Fruit fly (Drosophila melanogaster) whole organism, embryonic: ENCODE data around the gene bt.
A peak's percentile ranks its signal among the peaks of the same experiment; 100 is the strongest.

ENCODE experiments used
- B-H1 ChIP-seq: fragments of 200-800 bp; sonication (Bioruptor generic); IDR thresholded peaks from 3 replicates; pipeline ENCODE4 v1.3.6; 2022; ENCODE audit warnings: missing biosample characterization, missing genetic modification characterization
- CG10209 ChIP-seq: fragments of 200-800 bp; sonication (Bioruptor generic); optimal IDR thresholded peaks from 3 replicates; lab custom pipeline; 2017; ENCODE audit warnings: missing biosample characterization, mild to moderate bottlenecking, missing genetic modification characterization, missing genetic modification reagents
- CG10366 ChIP-seq: fragments of 200-800 bp; sonication (Bioruptor generic); IDR thresholded peaks from 2 replicates; pipeline ENCODE4 v1.3.6; 2022; ENCODE audit warnings: missing biosample characterization, missing genetic modification characterization
- CG10565 ChIP-seq: fragments of 200-800 bp; sonication (Bioruptor generic); optimal IDR thresholded peaks from 3 replicates; lab custom pipeline; 2016; ENCODE audit warnings: missing biosample characterization, mild to moderate bottlenecking, missing genetic modification characterization
- CG10959 ChIP-seq: fragments of 200-800 bp; sonication (Bioruptor generic); IDR thresholded peaks from 2 replicates; pipeline ENCODE4 v1.3.6; 2022; ENCODE audit warnings: missing biosample characterization, missing genetic modification characterization
- CG11085 ChIP-seq: fragments of 200-800 bp; sonication (Bioruptor generic); IDR thresholded peaks from 2 replicates; pipeline ENCODE4 v1.3.6; 2022; ENCODE audit warnings: missing biosample characterization, missing genetic modification characterization
- CG12236 ChIP-seq: fragments of 200-800 bp; sonication (Bioruptor generic); optimal IDR thresholded peaks from 2 replicates; lab custom pipeline; 2016; ENCODE audit warnings: missing biosample characterization, missing genetic modification characterization
- CG12744 ChIP-seq: fragments of 200-800 bp; sonication (Bioruptor generic); optimal IDR thresholded peaks from 2 replicates; lab custom pipeline; 2016; ENCODE audit warnings: missing biosample characterization, missing genetic modification characterization
- CG13424 ChIP-seq: fragments of 200-800 bp; sonication (Bioruptor generic); optimal IDR thresholded peaks from 2 replicates; lab custom pipeline; 2019; ENCODE audit warnings: missing biosample characterization, mild to moderate bottlenecking, missing genetic modification characterization, moderate library complexity
- CG17186 ChIP-seq: fragments of 200-800 bp; sonication (Bioruptor generic); optimal IDR thresholded peaks from 3 replicates; lab custom pipeline; 2017; ENCODE audit warnings: missing biosample characterization, missing genetic modification reagents, missing genetic modification characterization
- CG17912 ChIP-seq: fragments of 200-800 bp; sonication (Bioruptor generic); optimal IDR thresholded peaks from 2 replicates; lab custom pipeline; 2018; ENCODE audit warnings: missing biosample characterization, mild to moderate bottlenecking, missing genetic modification characterization
- CG2875 ChIP-seq: fragments of 200-800 bp; sonication (Bioruptor generic); optimal IDR thresholded peaks from 2 replicates; lab custom pipeline; 2017; ENCODE audit warnings: missing biosample characterization, mild to moderate bottlenecking, missing genetic modification characterization, missing genetic modification reagents
- CG30403 ChIP-seq: fragments of 200-800 bp; sonication (Bioruptor generic); optimal IDR thresholded peaks from 3 replicates; lab custom pipeline; 2016; ENCODE audit warnings: missing biosample characterization, missing genetic modification characterization
- CG3726 ChIP-seq: fragments of 200-800 bp; sonication (Bioruptor generic); IDR thresholded peaks from 3 replicates; pipeline ENCODE4, ENCODE4 v1.3.6; 2022; ENCODE audit warnings: missing biosample characterization, missing genetic modification characterization
- CG6272 ChIP-seq: fragments of 200-800 bp; sonication (Bioruptor generic); IDR thresholded peaks from 2 replicates; pipeline ENCODE4 v1.3.6; 2022; ENCODE audit warnings: missing biosample characterization, missing genetic modification characterization
- CG6654 ChIP-seq: fragments of 200-800 bp; sonication (Bioruptor generic); optimal IDR thresholded peaks from 2 replicates; lab custom pipeline; 2017; ENCODE audit warnings: missing biosample characterization, mild to moderate bottlenecking, missing genetic modification characterization
- CG7745 ChIP-seq: fragments of 200-800 bp; sonication (Bioruptor generic); optimal IDR thresholded peaks from 2 replicates; lab custom pipeline; 2018; ENCODE audit warnings: missing biosample characterization, mild to moderate bottlenecking, missing genetic modification characterization, moderate library complexity
- CG7786 ChIP-seq: fragments of 200-800 bp; sonication (Bioruptor generic); optimal IDR thresholded peaks from 2 replicates; lab custom pipeline; 2016; ENCODE audit warnings: missing biosample characterization, missing genetic modification characterization
- CG9817 ChIP-seq: fragments of 200-800 bp; sonication (Bioruptor generic); optimal IDR thresholded peaks from 2 replicates; lab custom pipeline; 2018; ENCODE audit warnings: missing biosample characterization, mild to moderate bottlenecking, missing genetic modification characterization, moderate library complexity
- Deaf1 ChIP-seq: fragments of 200-800 bp; optimal IDR thresholded peaks from 3 replicates; lab custom pipeline; 2019; ENCODE audit warnings: missing biosample characterization, mild to moderate bottlenecking, missing genetic modification characterization, moderate library complexity
- Dref ChIP-seq: fragments of 200-800 bp; sonication (Bioruptor generic); IDR thresholded peaks from 2 replicates; pipeline ENCODE4 v1.3.6; 2022; ENCODE audit warnings: missing biosample characterization, missing genetic modification characterization
- Fer3 ChIP-seq: fragments of 200-800 bp; sonication (Bioruptor generic); optimal IDR thresholded peaks from 2 replicates; lab custom pipeline; 2018; ENCODE audit warnings: missing biosample characterization, mild to moderate bottlenecking, missing genetic modification characterization, moderate library complexity
- GATAe ChIP-seq: fragments of 200-800 bp; sonication (Bioruptor generic); conservative IDR thresholded peaks from 2 replicates; pipeline ENCODE4 v1.3.6; 2022; ENCODE audit warnings: missing biosample characterization, missing genetic modification characterization
- H15 ChIP-seq: fragments of 200-800 bp; sonication (Bioruptor generic); IDR thresholded peaks from 3 replicates; pipeline ENCODE4 v1.3.6; 2022; ENCODE audit warnings: missing biosample characterization, missing genetic modification characterization
- HLH4C ChIP-seq: fragments of 200-800 bp; sonication (Bioruptor generic); IDR thresholded peaks from 3 replicates; pipeline ENCODE4 v1.3.6; 2022; ENCODE audit warnings: missing biosample characterization, missing genetic modification characterization; ENCODE audit not compliant: partially characterized antibody
- HLH54F ChIP-seq: fragments of 200-800 bp; sonication (Bioruptor generic); optimal IDR thresholded peaks from 3 replicates; lab custom pipeline; 2016; ENCODE audit warnings: missing biosample characterization, missing genetic modification characterization
- Hmx ChIP-seq: fragments of 200-800 bp; sonication (Bioruptor generic); optimal IDR thresholded peaks from 2 replicates; lab custom pipeline; 2016; ENCODE audit warnings: missing biosample characterization, missing genetic modification characterization
- Jarid2 ChIP-seq: fragments of 200-800 bp; sonication (Bioruptor generic); optimal IDR thresholded peaks from 3 replicates; lab custom pipeline; 2017; ENCODE audit warnings: mild to moderate bottlenecking, missing biosample characterization, missing genetic modification reagents, missing genetic modification characterization
- Lim3 ChIP-seq: fragments of 200-800 bp; sonication (Bioruptor generic); IDR thresholded peaks from 2 replicates; pipeline ENCODE4 v1.3.6; 2022; ENCODE audit warnings: missing biosample characterization, missing genetic modification characterization
- PHDP ChIP-seq: fragments of 200-800 bp; sonication (Bioruptor generic); optimal IDR thresholded peaks from 3 replicates; lab custom pipeline; 2018; ENCODE audit warnings: missing biosample characterization, mild to moderate bottlenecking, missing genetic modification characterization, moderate library complexity
- Ptx1 ChIP-seq: fragments of 200-800 bp; sonication (Bioruptor generic); IDR thresholded peaks from 2 replicates; pipeline ENCODE4 v1.3.6; 2022; ENCODE audit warnings: missing biosample characterization, missing genetic modification characterization
- Trl ChIP-seq, 3 experiments: fragments of >200 bp in 2 of 3; fragments of 200-800 bp in 1 of 3; sonication (Bioruptor generic) in 1 of 3; optimal IDR thresholded peaks; 2 replicates in 1 of 3; 3 replicates in 2 of 3; lab custom pipeline; 2016 to 2017; ENCODE audit warnings: missing biosample characterization in 1 of 3, missing genetic modification characterization in 1 of 3
- Xrp1 ChIP-seq: fragments of 200-800 bp; sonication (Bioruptor generic); IDR thresholded peaks from 2 replicates; pipeline ENCODE4 v1.3.6; 2022; ENCODE audit warnings: missing biosample characterization, missing genetic modification characterization
- ac ChIP-seq: fragments of 200-800 bp; sonication (Bioruptor generic); optimal IDR thresholded peaks from 3 replicates; lab custom pipeline; 2017; ENCODE audit warnings: missing biosample characterization, mild to moderate bottlenecking, missing genetic modification characterization
- bigmax ChIP-seq: fragments of 200-800 bp; sonication (Bioruptor generic); optimal IDR thresholded peaks from 2 replicates; lab custom pipeline; 2018; ENCODE audit warnings: missing biosample characterization, mild to moderate bottlenecking, missing genetic modification characterization
- cato ChIP-seq: fragments of 200-800 bp; sonication (Bioruptor generic); optimal IDR thresholded peaks from 2 replicates; lab custom pipeline; 2016; ENCODE audit warnings: missing biosample characterization, missing genetic modification characterization, borderline replicate concordance
- chn ChIP-seq: fragments of 200-800 bp; sonication (Bioruptor generic); optimal IDR thresholded peaks from 2 replicates; lab custom pipeline; 2016; ENCODE audit warnings: missing biosample characterization, missing genetic modification characterization
- crol ChIP-seq: fragments of 200-800 bp; sonication (Bioruptor generic); IDR thresholded peaks from 2 replicates; pipeline ENCODE4 v1.3.6; 2022; ENCODE audit warnings: missing biosample characterization, missing genetic modification characterization
- h ChIP-seq: fragments of >200 bp; optimal IDR thresholded peaks from 2 replicates; lab custom pipeline; 2017
- jing ChIP-seq: fragments of 200-800 bp; sonication (Bioruptor generic); optimal IDR thresholded peaks from 2 replicates; lab custom pipeline; 2018; ENCODE audit warnings: missing biosample characterization, mild to moderate bottlenecking, missing genetic modification characterization
- luna ChIP-seq: fragments of 200-800 bp; sonication (Bioruptor generic); optimal IDR thresholded peaks from 2 replicates; lab custom pipeline; 2016; ENCODE audit warnings: missing biosample characterization, missing genetic modification characterization
- oc ChIP-seq: fragments of 200-800 bp; sonication (Bioruptor generic); optimal IDR thresholded peaks from 2 replicates; lab custom pipeline; 2018; ENCODE audit warnings: missing biosample characterization, mild to moderate bottlenecking, missing genetic modification characterization, moderate library complexity
- pnt ChIP-seq: fragments of 200-800 bp; sonication (Bioruptor generic); optimal IDR thresholded peaks from 3 replicates; lab custom pipeline; 2016; ENCODE audit warnings: missing biosample characterization, missing genetic modification characterization
- prd ChIP-seq, 3 experiments: fragments of >200 bp in 2 of 3; fragments of 200-800 bp in 1 of 3; sonication (Bioruptor generic) in 1 of 3; optimal IDR thresholded peaks in 2 of 3; IDR thresholded peaks in 1 of 3; 2 replicates in 2 of 3; 3 replicates in 1 of 3; pipeline versions ENCODE4 v1.3.6 to Lab custom; 2017 to 2022; ENCODE audit warnings: missing biosample characterization in 1 of 3, missing genetic modification characterization in 1 of 3
- psq ChIP-seq: fragments of 200-800 bp; sonication (Bioruptor generic); optimal IDR thresholded peaks from 2 replicates; lab custom pipeline; 2017; ENCODE audit warnings: missing biosample characterization, missing genetic modification characterization
- rib ChIP-seq: fragments of 200-800 bp; sonication (Bioruptor generic); IDR thresholded peaks from 2 replicates; pipeline ENCODE4 v1.3.6; 2022; ENCODE audit warnings: missing biosample characterization, missing genetic modification characterization
- schlank ChIP-seq: fragments of 200-800 bp; sonication (Bioruptor generic); optimal IDR thresholded peaks from 2 replicates; lab custom pipeline; 2018; ENCODE audit warnings: missing biosample characterization, mild to moderate bottlenecking, missing genetic modification characterization
- sisA ChIP-seq: fragments of 200-800 bp; sonication (Bioruptor generic); IDR thresholded peaks from 2 replicates; pipeline ENCODE4 v1.3.6; 2022; ENCODE audit warnings: missing biosample characterization, missing genetic modification characterization
- ssp ChIP-seq: fragments of 200-800 bp; sonication (Bioruptor generic); IDR thresholded peaks from 2 replicates; pipeline ENCODE4 v1.3.6; 2022; ENCODE audit warnings: missing biosample characterization, missing genetic modification characterization
- stc ChIP-seq: fragments of 200-800 bp; sonication (Bioruptor generic); IDR thresholded peaks from 2 replicates; pipeline ENCODE4 v1.3.6; 2022; ENCODE audit warnings: missing biosample characterization, missing genetic modification characterization
- tgo ChIP-seq: fragments of 200-800 bp; sonication (Bioruptor generic); IDR thresholded peaks from 3 replicates; pipeline ENCODE4 v1.3.6; 2022; ENCODE audit warnings: missing biosample characterization, missing genetic modification characterization
- tll ChIP-seq, 2 experiments: fragments of 200-800 bp in 1 of 2; fragments of >200 bp in 1 of 2; sonication (Bioruptor generic) in 1 of 2; optimal IDR thresholded peaks; 2 replicates each; lab custom pipeline; 2017 to 2019; ENCODE audit warnings: missing biosample characterization in 2 of 2, missing genetic modification characterization in 2 of 2, mild to moderate bottlenecking in 1 of 2, moderate library complexity in 1 of 2

Gene bt

DNA sequence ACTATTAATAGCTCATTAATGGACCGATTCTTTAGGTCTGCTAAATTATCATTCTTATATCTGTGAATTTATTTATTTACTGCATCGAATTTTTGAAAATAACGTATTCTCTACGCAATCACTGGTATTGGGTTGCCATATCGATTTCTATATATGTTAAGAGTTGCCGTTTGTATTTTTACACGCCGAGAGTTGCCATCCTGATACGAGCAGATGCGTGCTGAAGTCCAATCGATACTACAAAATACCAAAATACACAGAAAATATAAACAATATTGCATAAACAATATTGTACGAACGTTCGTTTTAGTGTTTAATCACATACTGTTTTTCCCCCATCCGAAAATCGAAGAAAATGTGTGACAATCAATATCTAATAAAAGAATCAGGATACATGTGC, 26.7 kb upstream of the bt start, which contains the start of gene ey (continued):
- TF ChIP-seq CG30403 (peak; percentile 9), CG2875 (GFP tag; lab: Kevin White, UChicago) (no peak), Lim3 (GFP tag; lab: Robert Waterston, UW) (no peak), CG9817 (no peak), HLH54F (no peak), CG13424 (tag; lab: Kevin White, UChicago) (no peak), h (no peak), Dref (GFP tag; lab: Robert Waterston, UW) (no peak), rib (GFP tag; lab: Robert Waterston, UW) (no peak), CG10209 (GFP tag; lab: Kevin White, UChicago) (no peak), pnt (GFP tag; lab: Kevin White, UChicago) (no peak), Trl (optimal IDR thresholded peaks at IDR 0.05; lab: Kevin White, UChicago) (no peak), Trl (GFP tag; optimal IDR thresholded peaks at IDR 0.05; lab: Kevin White, UChicago) (no peak), CG7786 (GFP tag; lab: Kevin White, UChicago) (no peak), oc (no peak), cato (GFP tag; lab: Kevin White, UChicago) (no peak), Xrp1 (GFP tag; lab: Robert Waterston, UW) (no peak), prd (optimal IDR thresholded peaks at IDR 0.05; lab: Kevin White, UChicago) (no peak), prd (GFP tag; IDR thresholded peaks at IDR 0.05; lab: Robert Waterston, UW) (no peak), CG17186 (GFP tag; lab: Kevin White, UChicago) (peak; percentile 41), Deaf1 (tag; lab: Kevin White, UChicago) (no peak), CG10959 (no peak), ssp (GFP tag; lab: Robert Waterston, UW) (peak; percentile 21; the same call in 1 of the 2 replicates), luna (GFP tag; lab: Kevin White, UChicago) (no peak), Jarid2 (no peak), H15 (GFP tag; lab: Robert Waterston, UW) (no peak), Fer3 (tag; lab: Kevin White, UChicago) (peak; percentile 17), CG3726 (GFP tag; lab: Robert Waterston, UW) (no peak), CG11085 (GFP tag; lab: Robert Waterston, UW) (no peak), tll (GFP tag; optimal IDR thresholded peaks at IDR 0.05; lab: Kevin White, UChicago) (no peak), CG6272 (GFP tag; lab: Robert Waterston, UW) (no peak), CG7745 (tag; lab: Kevin White, UChicago) (no peak), CG12236 (GFP tag; lab: Kevin White, UChicago) (no peak), bigmax (GFP tag; lab: Kevin White, UChicago) (no peak), schlank (tag; lab: Kevin White, UChicago) (no peak), crol (GFP tag; lab: Robert Waterston, UW) (no peak), chn (GFP tag; lab: Kevin White, UChicago) (no peak), CG10366 (GFP tag; lab: Robert Waterston, UW) (no peak), psq (GFP tag; lab: Kevin White, UChicago) (no peak), CG10565 (GFP tag; lab: Kevin White, UChicago) (no peak), Ptx1 (GFP tag; lab: Robert Waterston, UW) (no peak), stc (GFP tag; lab: Robert Waterston, UW) (no peak), GATAe (GFP tag; lab: Robert Waterston, UW) (no peak), CG12744 (GFP tag; lab: Kevin White, UChicago) (peak; percentile 5), HLH4C (GFP tag; lab: Robert Waterston, UW) (no peak), tgo (GFP tag; lab: Robert Waterston, UW) (no peak), Hmx (GFP tag; lab: Kevin White, UChicago) (no peak), jing (GFP tag; lab: Kevin White, UChicago) (no peak), B-H1 (GFP tag; lab: Robert Waterston, UW) (no peak), ac (no peak), CG17912 (GFP tag; lab: Kevin White, UChicago) (peak; percentile 39), PHDP (tag; lab: Kevin White, UChicago) (no peak), sisA (GFP tag; lab: Robert Waterston, UW) (no peak), CG6654 (GFP tag; lab: Kevin White, UChicago) (no peak)
